Fruit fly (Drosophila melanogaster): Measurements from ENCODE around the gene Cpsf73.

dm6 chr3R:18643646-18644045 is 19.7 kb downstream of the Cpsf73 start:
- no peak for TF ChIP-seq CG14655 (GFP tag; optimal IDR thresholded peaks at IDR 0.05)
- TF ChIP-seq CG34367 (tag; optimal IDR thresholded peaks at IDR 0.05), result no peak
- TF ChIP-seq CG13204 (GFP tag; optimal IDR thresholded peaks at IDR 0.05), result no peak
- TF ChIP-seq CG4496 (GFP tag; IDR thresholded peaks at IDR 0.05), result no peak
- no peak for TF ChIP-seq EcR (GFP tag; optimal IDR thresholded peaks at IDR 0.05)
- no peak for TF ChIP-seq rn (GFP tag; IDR thresholded peaks at IDR 0.05)
- no peak for TF ChIP-seq CG12605 (GFP tag; IDR thresholded peaks at IDR 0.05)
- no peak for TF ChIP-seq D1 (tag; optimal IDR thresholded peaks at IDR 0.05)
- TF ChIP-seq Pif1A (GFP tag; optimal IDR thresholded peaks at IDR 0.05), result no peak
